Fruit fly (Drosophila melanogaster): ENCODE measurements around the gene Cyp316a1.

The Cyp316a1 gene

dm6 chr3L:7521847-7522246 is 30.2 kb downstream of the Cyp316a1 start (continued):
- TF ChIP-seq tup (GFP tag; optimal IDR thresholded peaks at IDR 0.05) (no peak), CG13894 (tag; optimal IDR thresholded peaks at IDR 0.05) (no peak), pzg (GFP tag; optimal IDR thresholded peaks at IDR 0.05) (no peak), CG14441 (GFP tag; IDR thresholded peaks at IDR 0.05) (0 out of 2 replicates have a peak, but pooled peaks have one; percentile 19), slbo (GFP tag; IDR thresholded peaks at IDR 0.05) (peak; percentile 51), hth (optimal IDR thresholded peaks at IDR 0.05) (no peak), Hr78 (GFP tag; optimal IDR thresholded peaks at IDR 0.05) (peak in 1 of 2 experiments; percentile 6), CrebB (tag; optimal IDR thresholded peaks at IDR 0.05) (no peak), sima (GFP tag; optimal IDR thresholded peaks at IDR 0.05) (no peak), CG12219 (GFP tag; optimal IDR thresholded peaks at IDR 0.05) (no peak), CG9727 (GFP tag; optimal IDR thresholded peaks at IDR 0.05) (peak; percentile 34), unpg (GFP tag; optimal IDR thresholded peaks at IDR 0.05) (peak; percentile 40), CG13624 (GFP tag; optimal IDR thresholded peaks at IDR 0.05) (no peak), tna (GFP tag; IDR thresholded peaks at IDR 0.05; ENCODE audit: partially characterized antibody) (no peak), Mad (GFP tag; optimal IDR thresholded peaks at IDR 0.05) (no peak), CG3407 (GFP tag; optimal IDR thresholded peaks at IDR 0.05) (no peak), CG11093 (GFP tag; IDR thresholded peaks at IDR 0.05) (no peak), amos (GFP tag; IDR thresholded peaks at IDR 0.05; ENCODE audit: partially characterized antibody) (no peak), CG11723 (GFP tag; optimal IDR thresholded peaks at IDR 0.05) (no peak), knrl (GFP tag; IDR thresholded peaks at IDR 0.05; ENCODE audit: partially characterized antibody) (no peak), esg (GFP tag; conservative IDR thresholded peaks at IDR 0.05) (0 out of 2 replicates have a peak, but pooled peaks have one; percentile 21), az2 (GFP tag; optimal IDR thresholded peaks at IDR 0.05) (peak; percentile 25), ci (GFP tag; IDR thresholded peaks at IDR 0.05) (peak; percentile 60; the same call in 1 of the 3 replicates), CG17385 (GFP tag; optimal IDR thresholded peaks at IDR 0.05) (no peak), so (GFP tag; IDR thresholded peaks at IDR 0.05) (no peak), Med (GFP tag) (peak; percentile 36), E2f1 (GFP tag; IDR thresholded peaks at IDR 0.05) (peak; percentile 28; the same call in 1 of the 2 replicates), crol (GFP tag; IDR thresholded peaks at IDR 0.05) (no peak), CG12769 (tag; optimal IDR thresholded peaks at IDR 0.05) (no peak), H2.0 (GFP tag; IDR thresholded peaks at IDR 0.05) (no peak), CG32767 (GFP tag; IDR thresholded peaks at IDR 0.05) (0 out of 2 replicates have a peak, but pooled peaks have one; percentile 43), sqz (GFP tag; optimal IDR thresholded peaks at IDR 0.05) (no peak), gcm2 (GFP tag; optimal IDR thresholded peaks at IDR 0.05) (no peak), CG32772 (GFP tag; IDR thresholded peaks at IDR 0.05) (peak; percentile 48; the same call in 1 of the 2 replicates), CG10979 (tag; optimal IDR thresholded peaks at IDR 0.05) (peak; percentile 66), bab2 (GFP tag; optimal IDR thresholded peaks at IDR 0.05) (no peak), tx (GFP tag; optimal IDR thresholded peaks at IDR 0.05) (no peak), Nf-YC (tag; optimal IDR thresholded peaks at IDR 0.05) (no peak), CG3065 (GFP tag; optimal IDR thresholded peaks at IDR 0.05) (no peak), nerfin-2 (GFP tag; IDR thresholded peaks at IDR 0.05; ENCODE audit: partially characterized antibody) (no peak), pum (GFP tag; optimal IDR thresholded peaks at IDR 0.05) (no peak), ac (GFP tag; optimal IDR thresholded peaks at IDR 0.05) (no peak), CG1603 (tag; optimal IDR thresholded peaks at IDR 0.05) (no peak), chif (GFP tag; optimal IDR thresholded peaks at IDR 0.05) (no peak), CG11504 (tag; optimal IDR thresholded peaks at IDR 0.05) (peak; percentile 57), sug (tag; optimal IDR thresholded peaks at IDR 0.05) (no peak), CG2120 (GFP tag; optimal IDR thresholded peaks at IDR 0.05) (no peak), CG4360 (GFP tag; IDR thresholded peaks at IDR 0.05) (no peak), Nf-YA (GFP tag; IDR thresholded peaks at IDR 0.05) (no peak), Ssrp (tag; optimal IDR thresholded peaks at IDR 0.05) (peak; percentile 41), bcd (GFP tag; optimal IDR thresholded peaks at IDR 0.05) (peak; percentile 40)
